Worm (Caenorhabditis elegans): ENCODE data around the gene gst-20.

- TF ChIP-seq unc-39 (tag; optimal IDR thresholded peaks at IDR 0.05) (no peak), skn-1 (tag; optimal IDR thresholded peaks at IDR 0.05) (no peak), snpc-4 (tag; optimal IDR thresholded peaks at IDR 0.05) (no peak), nhr-76 (tag; optimal IDR thresholded peaks at IDR 0.05) (no peak), ceh-82 (tag; optimal IDR thresholded peaks at IDR 0.05) (no peak), aly-2 (tag; optimal IDR thresholded peaks at IDR 0.05) (no peak), nhr-237 (tag; optimal IDR thresholded peaks at IDR 0.05) (no peak), ceh-32 (tag; optimal IDR thresholded peaks at IDR 0.05; ENCODE audit: poor library complexity) (no peak), pha-4 (GFP tag; IDR thresholded peaks at IDR 0.05) (no peak), pha-4 (tag; optimal IDR thresholded peaks at IDR 0.05) (no peak), tra-1 (GFP tag; IDR thresholded peaks at IDR 0.05) (no peak), daf-8 (GFP tag; IDR thresholded peaks at IDR 0.05) (no peak), ztf-7 (tag; optimal IDR thresholded peaks at IDR 0.05) (no peak), nhr-77 (tag; optimal IDR thresholded peaks at IDR 0.05) (no peak), sdz-12 (GFP tag; optimal IDR thresholded peaks at IDR 0.05) (no peak)
Observed at ce11 chrII:13596505-13596977, 13.1 kb downstream of the gst-20 start, which contains the start of the genes fbxc-23 and csc-1.

Data from whole organism, L4 larva.